Worm (Caenorhabditis elegans) whole organism, L1 larva: ENCODE data around the gene T14B4.8.

ENCODE experiments used
- alr-1 ChIP-seq: fragments of 200-800 bp; sonication (Bioruptor generic); optimal IDR thresholded peaks from 2 replicates; lab custom pipeline; 2018; ENCODE audit warnings: borderline replicate concordance, mild to moderate bottlenecking, missing genetic modification characterization, missing compliant biosample characterization
- ama-1 ChIP-seq: fragments of 150-350 bp; optimal IDR thresholded peaks from 2 replicates; lab custom pipeline; 2014
- fkh-8 ChIP-seq: sonication (generic microtip); optimal IDR thresholded peaks from 2 replicates; lab custom pipeline; 2016; ENCODE audit warnings: mild to moderate bottlenecking, missing genetic modification characterization, missing compliant biosample characterization
- isw-1 ChIP-seq: fragments of 200-800 bp; sonication (Bioruptor generic); IDR thresholded peaks from 2 replicates; pipeline ENCODE4 v1.3.6; 2022; ENCODE audit warnings: missing genetic modification characterization, missing compliant biosample characterization
- mdl-1 ChIP-seq, 2 experiments: fragments of 150-350 bp; optimal IDR thresholded peaks; 2 replicates each; lab custom pipeline; 2014 to 2017; ENCODE audit warnings: missing biosample characterization in 2 of 2, missing genetic modification characterization in 2 of 2, inconsistent platforms in 1 of 2
- nhr-237 ChIP-seq: fragments of 150-350 bp; optimal IDR thresholded peaks from 2 replicates; lab custom pipeline; 2014; ENCODE audit warnings: missing biosample characterization, missing genetic modification characterization
- nhr-28 ChIP-seq: fragments of 150-350 bp; optimal IDR thresholded peaks from 2 replicates; lab custom pipeline; 2014; ENCODE audit warnings: missing biosample characterization, missing genetic modification characterization
- snpc-4 ChIP-seq: fragments of 150-350 bp; optimal IDR thresholded peaks from 2 replicates; lab custom pipeline; 2014; ENCODE audit warnings: missing biosample characterization, missing genetic modification characterization
- unc-62 ChIP-seq: fragments of 150-350 bp; optimal IDR thresholded peaks from 2 replicates; lab custom pipeline; 2014; ENCODE audit warnings: missing biosample characterization, missing genetic modification reagents, missing genetic modification characterization
- ztf-4 ChIP-seq: fragments of 150-350 bp; optimal IDR thresholded peaks from 2 replicates; lab custom pipeline; 2014; ENCODE audit warnings: missing biosample characterization, missing genetic modification characterization

DNA sequence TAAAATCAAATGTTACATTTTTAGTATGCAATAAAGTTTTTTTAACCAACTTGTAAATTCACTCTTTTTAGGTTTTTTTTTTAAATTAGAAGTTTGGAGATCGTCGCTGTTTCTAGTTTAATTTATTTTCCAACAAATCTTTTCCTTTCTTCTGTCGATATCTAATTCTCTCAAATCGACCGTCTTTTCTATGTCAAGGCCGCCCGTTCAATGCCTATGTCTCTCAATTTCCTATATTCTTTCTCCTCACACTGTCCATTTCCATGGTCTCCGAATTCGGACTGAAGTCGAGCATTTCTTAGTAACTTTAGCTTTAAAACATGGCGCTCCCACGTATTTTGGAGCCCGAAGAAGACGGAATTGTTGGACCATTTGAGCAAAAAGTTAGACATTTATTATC, 12.6 kb downstream of the T14B4.8 start, which contains the start of the genes T14B4.5 and T14B4.20:
- TF ChIP-seq unc-62 (GFP tag; lab: Kevin White, UChicago) (no peak), nhr-28 (no peak), ztf-4 (tag; lab: Kevin White, UChicago) (no peak), snpc-4 (tag; lab: Kevin White, UChicago) (no peak), ama-1 (lab: Kevin White, UChicago) (no peak), alr-1 (tag; lab: Kevin White, UChicago) (no peak), fkh-8 (tag; lab: Kevin White, UChicago) (no peak), nhr-237 (tag; lab: Kevin White, UChicago) (no peak), isw-1 (no peak), mdl-1 (tag; optimal IDR thresholded peaks at IDR 0.05; lab: Kevin White, UChicago) (no peak)
